Fruit fly (Drosophila melanogaster) whole organism, prepupa: ENCODE measurements around the gene bel.

ENCODE experiments used
- Blimp-1 ChIP-seq: fragments of 200-800 bp; sonication (Bioruptor generic); optimal IDR thresholded peaks from 3 replicates; lab custom pipeline; 2017; ENCODE audit warnings: missing biosample characterization, missing genetic modification characterization, mild to moderate bottlenecking, moderate library complexity, missing genetic modification reagents
- CG10631 ChIP-seq: fragments of 200-800 bp; sonication (Bioruptor generic); optimal IDR thresholded peaks from 2 replicates; lab custom pipeline; 2016; ENCODE audit warnings: missing biosample characterization, missing genetic modification characterization
- CG10669 ChIP-seq: fragments of 200-800 bp; sonication (Bioruptor generic); optimal IDR thresholded peaks from 3 replicates; lab custom pipeline; 2018; ENCODE audit warnings: missing biosample characterization, mild to moderate bottlenecking, missing genetic modification characterization, moderate library complexity
- CG11294 ChIP-seq: fragments of 200-800 bp; sonication (Bioruptor generic); IDR thresholded peaks from 2 replicates; pipeline ENCODE4 v1.3.6; 2022; ENCODE audit warnings: missing biosample characterization, missing genetic modification characterization
- CG15336 ChIP-seq: fragments of 200-800 bp; sonication (Bioruptor generic); IDR thresholded peaks from 2 replicates; pipeline ENCODE4 v1.3.6; 2022; ENCODE audit warnings: missing biosample characterization, missing genetic modification characterization
- CG6163 ChIP-seq: fragments of 200-800 bp; sonication (Bioruptor generic); IDR thresholded peaks from 3 replicates; pipeline ENCODE4 v1.3.6; 2022; ENCODE audit warnings: missing biosample characterization, missing genetic modification characterization
- CG6276 ChIP-seq: fragments of 200-800 bp; sonication (Bioruptor generic); optimal IDR thresholded peaks from 2 replicates; lab custom pipeline; 2017; ENCODE audit warnings: missing biosample characterization, mild to moderate bottlenecking, missing genetic modification characterization
- CG6854 ChIP-seq: fragments of 200-800 bp; sonication (Bioruptor generic); optimal IDR thresholded peaks from 2 replicates; lab custom pipeline; 2017; ENCODE audit warnings: missing biosample characterization, mild to moderate bottlenecking, missing genetic modification characterization
- CG7368 ChIP-seq: fragments of 200-800 bp; sonication (Bioruptor generic); optimal IDR thresholded peaks from 3 replicates; lab custom pipeline; 2016; ENCODE audit warnings: missing biosample characterization, missing genetic modification characterization
- CG8119 ChIP-seq: fragments of 200-800 bp; sonication (Bioruptor generic); IDR thresholded peaks from 3 replicates; pipeline ENCODE4 v1.3.6; 2022; ENCODE audit warnings: missing biosample characterization, missing genetic modification characterization
- CG8319 ChIP-seq: fragments of 200-800 bp; sonication (Bioruptor generic); optimal IDR thresholded peaks from 3 replicates; lab custom pipeline; 2016; ENCODE audit warnings: missing biosample characterization, missing genetic modification characterization
- CG9139 ChIP-seq: fragments of 200-800 bp; sonication (Bioruptor generic); optimal IDR thresholded peaks from 3 replicates; lab custom pipeline; 2017; ENCODE audit warnings: missing biosample characterization, mild to moderate bottlenecking, missing genetic modification characterization
- Eip78C ChIP-seq: fragments of 200-800 bp; sonication (Bioruptor generic); peaks from one replicate; lab custom pipeline; 2016; ENCODE audit warnings: missing biosample characterization, missing genetic modification characterization
- Eip93F ChIP-seq: fragments of 200-800 bp; sonication (Bioruptor generic); optimal IDR thresholded peaks from 2 replicates; lab custom pipeline; 2016; ENCODE audit warnings: missing biosample characterization, mild to moderate bottlenecking, missing genetic modification characterization
- Ets96B ChIP-seq: fragments of 200-800 bp; optimal IDR thresholded peaks from 2 replicates; lab custom pipeline; 2019; ENCODE audit warnings: missing biosample characterization, mild to moderate bottlenecking, missing genetic modification characterization, moderate library complexity
- Hr39 ChIP-seq: fragments of 200-800 bp; sonication (Bioruptor generic); optimal IDR thresholded peaks from 2 replicates; lab custom pipeline; 2016; ENCODE audit warnings: missing biosample characterization, missing genetic modification characterization
- Hr4 ChIP-seq: fragments of 200-800 bp; sonication (Bioruptor generic); optimal IDR thresholded peaks from 3 replicates; lab custom pipeline; 2016; ENCODE audit warnings: missing biosample characterization, missing genetic modification characterization
- Lpt ChIP-seq: fragments of 200-800 bp; sonication (Bioruptor generic); optimal IDR thresholded peaks from 3 replicates; lab custom pipeline; 2016; ENCODE audit warnings: missing biosample characterization, missing genetic modification characterization
- OdsH ChIP-seq: fragments of 200-800 bp; sonication (Bioruptor generic); optimal IDR thresholded peaks from 3 replicates; lab custom pipeline; 2016; ENCODE audit warnings: missing biosample characterization, missing genetic modification characterization
- Smox ChIP-seq: fragments of 200-800 bp; sonication (Bioruptor generic); optimal IDR thresholded peaks from 3 replicates; lab custom pipeline; 2016; ENCODE audit warnings: missing biosample characterization, missing genetic modification characterization
- Sox102F ChIP-seq: fragments of 200-800 bp; sonication (Bioruptor generic); optimal IDR thresholded peaks from 2 replicates; lab custom pipeline; 2016; ENCODE audit warnings: missing biosample characterization, mild to moderate bottlenecking, missing genetic modification characterization
- Sox14 ChIP-seq: fragments of 200-800 bp; sonication (Bioruptor generic); optimal IDR thresholded peaks from 3 replicates; lab custom pipeline; 2016; ENCODE audit warnings: missing biosample characterization, missing genetic modification characterization
- Sox15 ChIP-seq: fragments of 200-800 bp; sonication (Bioruptor generic); optimal IDR thresholded peaks from 3 replicates; lab custom pipeline; 2016; ENCODE audit warnings: missing biosample characterization, missing genetic modification characterization
- achi ChIP-seq: fragments of 200-800 bp; sonication (Bioruptor generic); optimal IDR thresholded peaks from 3 replicates; lab custom pipeline; 2016; ENCODE audit warnings: missing biosample characterization, missing genetic modification characterization
- cyc ChIP-seq: fragments of 200-800 bp; sonication (Bioruptor generic); optimal IDR thresholded peaks from 3 replicates; lab custom pipeline; 2016; ENCODE audit warnings: missing biosample characterization, missing genetic modification characterization
- fd59A ChIP-seq: fragments of 200-800 bp; sonication (Bioruptor generic); optimal IDR thresholded peaks from 2 replicates; lab custom pipeline; 2017; ENCODE audit warnings: missing biosample characterization, mild to moderate bottlenecking, missing genetic modification characterization, missing genetic modification reagents
- fkh ChIP-seq: fragments of 200-800 bp; sonication (Bioruptor generic); optimal IDR thresholded peaks from 3 replicates; lab custom pipeline; 2017; ENCODE audit warnings: missing biosample characterization, mild to moderate bottlenecking, missing genetic modification characterization, moderate library complexity
- lz ChIP-seq: fragments of 200-800 bp; sonication (Bioruptor generic); optimal IDR thresholded peaks from 3 replicates; lab custom pipeline; 2016; ENCODE audit warnings: missing biosample characterization, missing genetic modification characterization
- pdm3 ChIP-seq: fragments of 200-800 bp; sonication (Bioruptor generic); optimal IDR thresholded peaks from 3 replicates; lab custom pipeline; 2016; ENCODE audit warnings: missing biosample characterization, missing genetic modification characterization
- salr ChIP-seq, 2 experiments: fragments of 200-800 bp; sonication (Bioruptor generic); optimal IDR thresholded peaks; 3 replicates each; lab custom pipeline; 2016 to 2018; ENCODE audit warnings: missing biosample characterization in 2 of 2, missing genetic modification characterization in 2 of 2, mild to moderate bottlenecking in 1 of 2
- spab ChIP-seq: fragments of 200-800 bp; sonication (Bioruptor generic); optimal IDR thresholded peaks from 2 replicates; lab custom pipeline; 2017; ENCODE audit warnings: missing biosample characterization, mild to moderate bottlenecking, missing genetic modification characterization, missing genetic modification reagents
- vri ChIP-seq: fragments of 200-800 bp; sonication (Bioruptor generic); optimal IDR thresholded peaks from 3 replicates; lab custom pipeline; 2016; ENCODE audit warnings: missing biosample characterization, mild to moderate bottlenecking, missing genetic modification characterization

The bel gene

DNA sequence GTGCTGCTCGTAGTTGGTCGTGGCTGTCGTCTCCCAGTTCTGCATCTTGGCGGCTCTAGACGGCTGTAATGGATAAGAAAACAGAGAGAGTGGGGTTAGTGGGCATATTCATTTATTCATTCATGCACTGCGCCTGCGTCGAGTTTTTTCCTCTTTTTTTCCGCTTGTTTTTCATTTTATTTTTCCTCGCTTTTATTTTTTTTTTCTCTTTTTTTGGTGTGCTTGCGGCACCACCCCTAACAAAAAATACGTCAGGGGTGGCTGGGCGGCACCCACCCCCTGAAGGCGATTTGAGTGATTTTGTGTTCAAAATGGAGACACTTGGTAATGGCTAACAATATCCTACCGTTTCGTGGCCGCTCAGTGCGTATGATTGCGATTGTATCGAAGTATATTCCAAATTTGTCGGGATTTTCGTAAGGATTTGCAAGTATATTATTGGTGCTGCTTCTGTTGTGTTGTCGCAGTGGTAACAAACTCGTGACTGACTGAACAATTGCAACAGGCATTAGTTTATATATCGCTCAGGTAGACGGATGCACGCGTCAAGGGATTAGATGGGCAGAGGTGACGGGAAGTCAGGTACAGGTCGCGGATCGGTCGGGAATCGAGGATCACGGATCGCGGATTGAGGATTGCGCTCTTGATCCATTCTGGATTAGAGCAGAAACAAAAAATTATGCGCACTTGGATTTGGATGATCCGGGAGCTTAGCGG lies 33.7 kb upstream of the bel start (continued):
- TF ChIP-seq fd59A (peak; percentile 42), Sox15 (GFP tag; lab: Kevin White, UChicago) (no peak), Lpt (GFP tag; lab: Kevin White, UChicago) (peak; percentile 87), Blimp-1 (GFP tag; lab: Kevin White, UChicago) (no peak), cyc (GFP tag; lab: Kevin White, UChicago) (no peak), Ets96B (tag; lab: Kevin White, UChicago) (peak; percentile 74), CG7368 (GFP tag; lab: Kevin White, UChicago) (peak; percentile 84), vri (GFP tag; lab: Kevin White, UChicago) (peak; percentile 56), CG6854 (no peak), Sox102F (GFP tag; lab: Kevin White, UChicago) (peak; percentile 67), Smox (GFP tag; lab: Kevin White, UChicago) (no peak), pdm3 (peak; percentile 77), OdsH (GFP tag; lab: Kevin White, UChicago) (peak; percentile 64), CG15336 (GFP tag; lab: Robert Waterston, UW) (peak; percentile 91), CG10669 (peak; percentile 81), achi (GFP tag; lab: Kevin White, UChicago) (peak; percentile 79)

DNA sequence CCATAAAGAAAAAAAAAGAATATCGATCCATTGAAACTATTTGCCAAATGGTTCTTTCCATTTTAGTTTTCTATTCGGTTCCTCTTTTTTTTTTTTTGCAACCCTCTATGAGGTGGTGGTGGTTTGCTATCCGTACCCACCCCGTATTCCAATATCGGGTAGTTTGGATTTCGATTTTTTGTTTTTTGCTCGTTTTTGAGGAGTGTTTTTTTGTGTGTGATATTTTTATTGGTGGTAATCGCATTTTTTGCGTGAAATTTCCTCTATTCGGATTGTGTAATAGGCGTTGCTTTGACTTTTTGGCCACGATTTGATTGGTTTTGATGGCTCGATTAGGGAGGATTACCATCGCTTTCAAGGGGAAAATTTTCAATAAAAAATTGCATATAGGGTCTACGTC lies 25.9 kb upstream of the bel start:
- TF ChIP-seq CG6163 (GFP tag; lab: Robert Waterston, UW), result no peak
- TF ChIP-seq CG10669, result no peak
- TF ChIP-seq fkh, result no peak
- TF ChIP-seq spab (GFP tag; lab: Kevin White, UChicago), result no peak
- TF ChIP-seq CG8119 (GFP tag; lab: Robert Waterston, UW), result no peak

DNA sequence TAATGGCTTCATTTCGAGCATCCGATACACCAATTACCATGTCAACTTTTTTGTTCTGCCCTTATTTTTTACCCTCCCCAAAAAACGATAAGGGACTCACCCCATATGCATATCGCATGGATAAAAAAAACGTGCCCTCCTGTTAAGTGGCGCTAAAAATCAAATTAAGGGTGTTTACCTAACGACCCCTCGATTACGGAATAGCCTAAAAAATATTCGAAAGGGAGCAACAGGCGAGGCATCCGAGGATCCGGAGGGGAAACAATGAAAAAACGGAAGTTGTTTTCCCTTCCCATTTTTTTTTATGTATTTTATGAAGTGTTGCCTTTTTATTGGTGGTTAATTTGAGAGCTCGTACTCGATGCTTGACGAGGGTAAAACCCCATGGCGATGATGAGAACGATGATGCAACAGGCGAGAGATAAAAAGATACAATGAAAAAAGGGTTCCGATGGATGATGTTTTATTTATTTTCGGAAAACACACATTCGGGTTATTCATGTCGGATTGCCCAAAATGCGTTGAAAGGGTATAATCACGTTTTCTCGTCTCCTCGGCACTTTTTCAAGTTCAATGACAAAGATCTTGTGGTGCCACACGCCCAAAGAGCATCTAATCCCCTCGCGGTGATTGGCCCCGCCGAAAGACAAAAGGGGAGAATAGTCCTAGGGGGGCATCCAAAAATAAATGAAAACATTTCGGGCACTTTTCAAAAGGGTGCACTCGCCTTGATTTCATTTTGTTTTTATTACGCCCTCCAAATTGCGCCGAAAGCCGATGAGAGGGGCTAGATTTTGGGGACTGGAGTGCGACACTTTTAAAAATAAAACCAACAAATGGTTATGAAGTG lies 24.0 kb upstream of the bel start, which contains the start of gene CG44227:
Gene CG44227 (minus strand): TSS at position 849 of the 850 bp plus-strand sequence.
- TF ChIP-seq vri (GFP tag; lab: Kevin White, UChicago), result no peak
- TF ChIP-seq CG6276 (GFP tag; lab: Kevin White, UChicago), result no peak
- TF ChIP-seq Lpt (GFP tag; lab: Kevin White, UChicago), result no peak
- TF ChIP-seq CG8319 (GFP tag; lab: Kevin White, UChicago), result no peak
- no peak for TF ChIP-seq OdsH (GFP tag; lab: Kevin White, UChicago)
- no peak for TF ChIP-seq lz (GFP tag; lab: Kevin White, UChicago)
- TF ChIP-seq CG11294 (GFP tag; lab: Robert Waterston, UW), result no peak
- TF ChIP-seq Hr4 (GFP tag; lab: Kevin White, UChicago), result no peak

DNA sequence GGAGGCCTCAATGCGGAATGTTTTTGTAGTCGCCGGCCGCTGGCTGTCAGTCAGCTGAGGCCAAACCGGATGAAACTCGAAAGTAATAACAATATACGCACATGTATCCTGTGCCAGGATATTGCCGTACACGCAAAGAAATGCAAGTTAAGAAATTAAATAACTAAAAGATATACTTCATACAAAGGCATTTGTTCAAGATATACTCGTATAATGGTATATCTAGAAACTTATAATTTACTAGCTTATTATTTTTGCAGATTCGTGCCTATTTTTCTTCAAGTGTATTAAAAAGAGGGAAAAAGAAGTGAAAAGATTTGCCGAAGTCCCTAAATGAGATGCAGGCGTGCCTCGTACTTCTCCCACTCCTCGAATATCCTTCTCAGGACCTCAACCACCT lies 22.7 kb upstream of the bel start:
- TF ChIP-seq Eip78C (GFP tag; lab: Kevin White, UChicago) (no peak), CG8319 (GFP tag; lab: Kevin White, UChicago) (no peak), Sox14 (GFP tag; lab: Kevin White, UChicago) (no peak), salr (GFP tag; optimal IDR thresholded peaks at IDR 0.05; lab: Kevin White, UChicago) (no peak), CG9139 (GFP tag; lab: Kevin White, UChicago) (no peak), CG10631 (GFP tag; lab: Kevin White, UChicago) (no peak), Hr39 (GFP tag; lab: Kevin White, UChicago) (no peak), CG7368 (GFP tag; lab: Kevin White, UChicago) (no peak), pdm3 (no peak), Eip93F (no peak)
